Worm (Caenorhabditis elegans) whole organism, mixed stage, embryonic: ENCODE measurements around the gene F49E2.5.

Experiments
- M03D4.4 ChIP-seq: sonication (generic microtip); optimal IDR thresholded peaks from 2 replicates; lab custom pipeline; 2017; ENCODE audit warnings: mild to moderate bottlenecking, missing genetic modification characterization, missing compliant biosample characterization
- bed-3 ChIP-seq: fragments of 200-800 bp; sonication (Bioruptor generic); optimal IDR thresholded peaks from 3 replicates; lab custom pipeline; 2018; ENCODE audit warnings: mild to moderate bottlenecking, missing genetic modification characterization, moderate library complexity, missing compliant biosample characterization
- blmp-1 ChIP-seq: fragments of 150-350 bp; optimal IDR thresholded peaks from 2 replicates; lab custom pipeline; 2014; ENCODE audit warnings: missing biosample characterization, missing genetic modification characterization
- ceh-39 ChIP-seq: fragments of 150-350 bp; optimal IDR thresholded peaks from 2 replicates; lab custom pipeline; 2014; ENCODE audit warnings: missing biosample characterization, missing genetic modification characterization
- ceh-43 ChIP-seq: fragments of 200-800 bp; sonication (Bioruptor generic); optimal IDR thresholded peaks from 2 replicates; lab custom pipeline; 2018; ENCODE audit warnings: mild to moderate bottlenecking, missing genetic modification characterization, moderate library complexity, missing compliant biosample characterization
- ceh-83 ChIP-seq: fragments of 200-800 bp; sonication (Bioruptor generic); optimal IDR thresholded peaks from 2 replicates; lab custom pipeline; 2018; ENCODE audit warnings: mild to moderate bottlenecking, missing genetic modification characterization, missing compliant biosample characterization
- ces-1 ChIP-seq: fragments of 150-350 bp; optimal IDR thresholded peaks from 2 replicates; lab custom pipeline; 2014; ENCODE audit warnings: missing biosample characterization, missing genetic modification reagents, missing genetic modification characterization
- cnd-1 ChIP-seq: fragments of 200-800 bp; sonication (Bioruptor generic); optimal IDR thresholded peaks from 2 replicates; lab custom pipeline; 2018; ENCODE audit warnings: mild to moderate bottlenecking, missing genetic modification characterization, missing compliant biosample characterization
- drap-1 ChIP-seq: fragments of 200-800 bp; sonication (Bioruptor generic); optimal IDR thresholded peaks from 3 replicates; lab custom pipeline; 2018; ENCODE audit warnings: mild to moderate bottlenecking, missing genetic modification characterization, missing compliant biosample characterization
- elt-1 ChIP-seq: sonication (generic microtip); optimal IDR thresholded peaks from 2 replicates; lab custom pipeline; 2017; ENCODE audit warnings: missing genetic modification characterization, mild to moderate bottlenecking, missing compliant biosample characterization, antibody characterized with exemption, moderate library complexity, borderline replicate concordance; ENCODE audit not compliant: insufficient read depth
- elt-3 ChIP-seq: fragments of 150-350 bp; optimal IDR thresholded peaks from 2 replicates; lab custom pipeline; 2014; ENCODE audit warnings: missing biosample characterization, missing genetic modification characterization
- ham-2 ChIP-seq: fragments of 200-800 bp; sonication (Bioruptor generic); optimal IDR thresholded peaks from 2 replicates; lab custom pipeline; 2018; ENCODE audit warnings: mild to moderate bottlenecking, missing genetic modification characterization, missing compliant biosample characterization
- lin-13 ChIP-seq: fragments of 150-350 bp; optimal IDR thresholded peaks from 2 replicates; lab custom pipeline; 2014; ENCODE audit warnings: missing biosample characterization, missing genetic modification characterization
- lin-32 ChIP-seq: fragments of 200-800 bp; sonication (Bioruptor generic); optimal IDR thresholded peaks from 2 replicates; lab custom pipeline; 2018; ENCODE audit warnings: mild to moderate bottlenecking, missing genetic modification characterization, missing compliant biosample characterization
- lsy-2 ChIP-seq: fragments of 150-350 bp; optimal IDR thresholded peaks from 2 replicates; lab custom pipeline; 2014; ENCODE audit warnings: missing biosample characterization, missing genetic modification characterization
- mab-5 ChIP-seq: fragments of 150-350 bp; optimal IDR thresholded peaks from 2 replicates; lab custom pipeline; 2014; ENCODE audit warnings: missing biosample characterization, missing genetic modification characterization
- mep-1 ChIP-seq: fragments of 150-350 bp; optimal IDR thresholded peaks from 2 replicates; lab custom pipeline; 2017; ENCODE audit warnings: missing biosample characterization, missing genetic modification reagents, missing genetic modification characterization, inconsistent platforms
- mls-2 ChIP-seq: sonication (generic microtip); optimal IDR thresholded peaks from 2 replicates; lab custom pipeline; 2016; ENCODE audit warnings: mild to moderate bottlenecking, missing genetic modification characterization, moderate library complexity, missing compliant biosample characterization
- nhr-12 ChIP-seq: fragments of 150-350 bp; optimal IDR thresholded peaks from 2 replicates; lab custom pipeline; 2014; ENCODE audit warnings: missing biosample characterization, missing genetic modification characterization
- nhr-2 ChIP-seq: fragments of 150-350 bp; optimal IDR thresholded peaks from 2 replicates; lab custom pipeline; 2014; ENCODE audit warnings: missing biosample characterization, missing genetic modification characterization
- nhr-237 ChIP-seq: fragments of 150-350 bp; optimal IDR thresholded peaks from 2 replicates; lab custom pipeline; 2014; ENCODE audit warnings: missing biosample characterization, missing genetic modification characterization
- nhr-76 ChIP-seq: sonication (generic microtip); optimal IDR thresholded peaks from 2 replicates; lab custom pipeline; 2017; ENCODE audit warnings: missing biosample characterization, missing genetic modification characterization
- pha-4 ChIP-seq: fragments of 150-350 bp; optimal IDR thresholded peaks from 2 replicates; lab custom pipeline; 2018; ENCODE audit warnings: missing biosample characterization, missing genetic modification reagents, missing genetic modification characterization
- snpc-4 ChIP-seq: fragments of 150-350 bp; optimal IDR thresholded peaks from 2 replicates; lab custom pipeline; 2014; ENCODE audit warnings: missing biosample characterization, missing genetic modification characterization
- sptf-1 ChIP-seq: sonication (generic microtip); optimal IDR thresholded peaks from 2 replicates; lab custom pipeline; 2017; ENCODE audit warnings: mild to moderate bottlenecking, missing genetic modification characterization, moderate library complexity, missing compliant biosample characterization
- tbx-8 ChIP-seq: fragments of 200-800 bp; sonication (Bioruptor generic); optimal IDR thresholded peaks from 2 replicates; lab custom pipeline; 2018; ENCODE audit warnings: mild to moderate bottlenecking, missing genetic modification characterization, moderate library complexity, missing compliant biosample characterization
- unc-120 ChIP-seq: sonication (generic microtip); optimal IDR thresholded peaks from 2 replicates; lab custom pipeline; 2017; ENCODE audit warnings: missing genetic modification characterization, missing compliant biosample characterization; ENCODE audit not compliant: poor library complexity, severe bottlenecking
- unc-39 ChIP-seq: fragments of 150-350 bp; optimal IDR thresholded peaks from 2 replicates; lab custom pipeline; 2014; ENCODE audit warnings: missing biosample characterization, missing genetic modification characterization
- unc-62 ChIP-seq: fragments of 150-350 bp; optimal IDR thresholded peaks from 2 replicates; lab custom pipeline; 2014; ENCODE audit warnings: missing biosample characterization, missing genetic modification reagents, missing genetic modification characterization
- zip-8 ChIP-seq: fragments of 150-350 bp; optimal IDR thresholded peaks from 2 replicates; lab custom pipeline; 2014; ENCODE audit warnings: missing biosample characterization, missing genetic modification characterization
- ztf-11 ChIP-seq: fragments of 150-350 bp; optimal IDR thresholded peaks from 2 replicates; lab custom pipeline; 2014; ENCODE audit warnings: missing biosample characterization, missing genetic modification characterization

The F49E2.5 gene

DNA sequence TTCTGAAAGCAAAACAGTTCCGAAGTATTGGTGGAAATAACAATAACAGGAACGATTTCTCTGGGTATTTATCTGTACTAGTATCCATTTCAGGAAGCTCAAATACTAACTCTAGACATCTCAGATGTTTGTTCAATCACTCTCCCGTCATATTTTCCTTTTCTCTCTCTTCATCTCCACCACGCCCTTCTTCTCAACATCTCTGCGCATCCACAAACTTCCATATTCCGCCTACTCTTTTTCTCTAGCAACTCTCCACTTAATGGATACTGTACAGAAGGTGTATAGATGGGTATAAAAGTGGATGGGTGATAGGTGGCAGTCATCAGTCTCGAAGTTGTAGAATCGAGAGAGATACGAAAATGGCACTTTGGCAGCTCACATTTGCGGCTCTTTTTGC is 40.9 kb downstream of the F49E2.5 start, which contains the start of gene gpx-5:
Gene gpx-5, plus strand, starts transcription at position 336 of the 400 bp plus-strand sequence.
- TF ChIP-seq bed-3 (GFP tag; lab: Kevin White, UChicago) = no peak
- TF ChIP-seq unc-120 (tag; lab: Kevin White, UChicago) = no peak
- no peak for TF ChIP-seq mab-5 (tag; lab: Kevin White, UChicago)
- TF ChIP-seq M03D4.4 = no peak
- no peak for TF ChIP-seq blmp-1
- TF ChIP-seq sptf-1 (tag; lab: Kevin White, UChicago) = no peak
- TF ChIP-seq snpc-4 (tag; lab: Kevin White, UChicago) = no peak
- no peak for TF ChIP-seq lsy-2 (tag; lab: Kevin White, UChicago)
- no peak for TF ChIP-seq nhr-2 (tag; lab: Kevin White, UChicago)
- no peak for TF ChIP-seq ceh-83 (GFP tag; lab: Kevin White, UChicago)
- TF ChIP-seq mls-2 (tag; lab: Kevin White, UChicago) = no peak
- no peak for TF ChIP-seq cnd-1 (tag; lab: Kevin White, UChicago)
- TF ChIP-seq nhr-12 (tag; lab: Kevin White, UChicago) = no peak
- TF ChIP-seq ham-2 (GFP tag; lab: Kevin White, UChicago) = no peak
- no peak for TF ChIP-seq pha-4 (tag; lab: Kevin White, UChicago)

DNA sequence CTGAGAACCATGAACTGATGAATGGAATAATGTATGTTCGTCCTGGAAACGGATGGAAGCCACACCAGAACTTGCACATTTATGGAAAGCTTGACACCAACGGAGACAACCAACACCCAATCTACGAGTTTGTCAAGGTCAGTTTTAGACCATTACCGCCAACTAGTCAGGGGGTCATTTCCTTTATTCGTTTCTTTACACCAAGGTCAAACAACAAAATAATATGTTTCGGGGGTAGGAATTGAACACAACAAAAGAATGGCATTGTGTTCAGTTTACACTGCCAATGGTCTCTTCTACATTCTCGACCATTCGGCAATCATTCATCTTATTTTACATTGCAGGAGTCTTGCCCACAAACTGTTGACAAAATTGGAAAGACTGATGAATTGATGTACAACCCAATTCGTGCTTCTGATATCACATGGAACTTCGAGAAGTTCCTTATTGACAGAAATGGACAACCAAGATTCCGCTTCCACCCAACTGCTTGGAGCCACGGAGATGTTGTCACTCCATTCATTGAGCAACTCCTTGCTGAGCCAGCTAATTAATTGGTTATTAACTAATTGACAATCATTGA is 42.2 kb downstream of the F49E2.5 start:
- TF ChIP-seq unc-120 (tag; lab: Kevin White, UChicago) (no peak), unc-62 (GFP tag; lab: Kevin White, UChicago) (no peak), ceh-83 (GFP tag; lab: Kevin White, UChicago) (no peak), drap-1 (GFP tag; lab: Kevin White, UChicago) (no peak), elt-3 (no peak), cnd-1 (tag; lab: Kevin White, UChicago) (no peak), lin-13 (no peak), mep-1 (no peak), mls-2 (tag; lab: Kevin White, UChicago) (no peak), unc-39 (tag; lab: Kevin White, UChicago) (no peak), bed-3 (GFP tag; lab: Kevin White, UChicago) (no peak)

DNA sequence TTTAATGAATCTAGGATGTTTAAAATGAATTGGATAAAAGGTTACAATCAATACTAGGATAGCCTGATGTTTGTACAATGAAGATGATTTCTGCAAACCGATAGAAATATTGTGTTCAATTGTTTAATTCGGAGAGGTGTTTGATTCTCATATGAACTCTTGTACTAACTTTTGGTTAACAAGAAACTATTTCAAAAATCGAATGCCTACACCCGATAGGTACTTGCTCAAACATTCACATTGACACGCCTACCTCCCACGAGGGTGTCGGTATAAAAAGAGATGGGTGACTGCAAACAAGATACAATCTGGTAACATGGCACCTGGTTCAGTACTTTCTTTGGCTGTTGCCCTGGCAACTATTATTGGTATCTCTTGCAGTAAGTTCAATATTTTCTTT is 44.2 kb downstream of the F49E2.5 start, which contains the start of gene gpx-3:
Gene gpx-3, plus strand, starts transcription at position 301 of the 400 bp plus-strand sequence.
- TF ChIP-seq drap-1 (GFP tag; lab: Kevin White, UChicago) = no peak
- TF ChIP-seq elt-1 (tag; lab: Kevin White, UChicago) = no peak
- no peak for TF ChIP-seq sptf-1 (tag; lab: Kevin White, UChicago)
- TF ChIP-seq ceh-39 = no peak
- no peak for TF ChIP-seq unc-120 (tag; lab: Kevin White, UChicago)
- no peak for TF ChIP-seq M03D4.4
- no peak for TF ChIP-seq tbx-8 (GFP tag; lab: Kevin White, UChicago)
- no peak for TF ChIP-seq ceh-43 (GFP tag; lab: Kevin White, UChicago)
- no peak for TF ChIP-seq ceh-83 (GFP tag; lab: Kevin White, UChicago)
- no peak for TF ChIP-seq nhr-76 (tag; lab: Kevin White, UChicago)
- no peak for TF ChIP-seq nhr-237 (tag; lab: Kevin White, UChicago)
- TF ChIP-seq ces-1 (GFP tag; lab: Kevin White, UChicago) = no peak
- no peak for TF ChIP-seq mab-5 (tag; lab: Kevin White, UChicago)
- TF ChIP-seq, all 35 proteins: peak for 0

DNA sequence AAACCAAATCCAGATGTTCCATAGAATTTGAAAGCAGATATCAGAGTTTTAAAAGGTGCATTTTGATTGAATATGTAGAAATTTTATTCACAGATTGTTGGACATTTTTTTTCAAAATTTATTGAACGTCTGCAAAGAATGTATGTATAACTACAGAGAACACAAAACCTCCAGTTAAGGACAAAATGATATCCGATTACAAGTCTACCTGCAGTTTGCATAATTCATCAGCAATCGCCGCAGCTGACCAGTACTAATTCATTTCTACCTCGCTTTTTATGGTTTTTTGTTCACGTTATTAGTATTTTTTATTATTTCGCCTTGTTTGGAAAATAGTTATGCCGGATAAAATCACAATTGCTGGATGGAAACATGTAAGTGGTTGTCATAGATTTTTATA is 45.7 kb downstream of the F49E2.5 start, which contains the start of gene del-8:
Gene del-8, plus strand, starts transcription at position 301 of the 400 bp plus-strand sequence.
- TF ChIP-seq elt-1 (tag; lab: Kevin White, UChicago) (no peak), ztf-11 (tag; lab: Kevin White, UChicago) (no peak), unc-62 (GFP tag; lab: Kevin White, UChicago) (no peak), cnd-1 (tag; lab: Kevin White, UChicago) (no peak), mab-5 (tag; lab: Kevin White, UChicago) (no peak), sptf-1 (tag; lab: Kevin White, UChicago) (no peak), tbx-8 (GFP tag; lab: Kevin White, UChicago) (no peak), blmp-1 (no peak), lin-32 (GFP tag; lab: Kevin White, UChicago) (no peak), ceh-43 (GFP tag; lab: Kevin White, UChicago) (no peak), snpc-4 (tag; lab: Kevin White, UChicago) (no peak), nhr-12 (tag; lab: Kevin White, UChicago) (no peak), nhr-237 (tag; lab: Kevin White, UChicago) (no peak), unc-39 (tag; lab: Kevin White, UChicago) (no peak), ceh-39 (no peak), ham-2 (GFP tag; lab: Kevin White, UChicago) (no peak), nhr-2 (tag; lab: Kevin White, UChicago) (no peak), zip-8 (no peak), drap-1 (GFP tag; lab: Kevin White, UChicago) (no peak)
